Fruit fly (Drosophila melanogaster) whole organism, adult: ENCODE results near the gene GlyRS.

Experiments used
- CG12768 ChIP-seq: fragments of 200-800 bp; sonication (Bioruptor generic); optimal IDR thresholded peaks from 2 replicates; lab custom pipeline; 2017; ENCODE audit warnings: missing biosample characterization, missing genetic modification characterization, mild to moderate bottlenecking, moderate library complexity, missing genetic modification reagents
- CG14711 ChIP-seq: fragments of 200-800 bp; sonication (Bioruptor generic); optimal IDR thresholded peaks from 2 replicates; lab custom pipeline; 2018; ENCODE audit warnings: missing biosample characterization, mild to moderate bottlenecking, missing genetic modification characterization, moderate library complexity
- CG5204 ChIP-seq: fragments of 200-800 bp; sonication (Bioruptor generic); optimal IDR thresholded peaks from 2 replicates; lab custom pipeline; 2016; ENCODE audit warnings: missing biosample characterization, missing genetic modification characterization
- CG7045 ChIP-seq: fragments of 200-800 bp; sonication (Bioruptor generic); optimal IDR thresholded peaks from 2 replicates; lab custom pipeline; 2017; ENCODE audit warnings: missing biosample characterization, mild to moderate bottlenecking, missing genetic modification characterization
- Clk ChIP-seq: fragments of 200-800 bp; sonication (Bioruptor generic); optimal IDR thresholded peaks from 2 replicates; lab custom pipeline; 2017; ENCODE audit warnings: missing biosample characterization, missing genetic modification characterization
- kay ChIP-seq: fragments of 200-800 bp; sonication (Bioruptor generic); peaks from one replicate; lab custom pipeline; 2016; ENCODE audit warnings: missing biosample characterization, missing genetic modification characterization, borderline replicate concordance
- ovo ChIP-seq: fragments of 200-800 bp; sonication (Bioruptor generic); optimal IDR thresholded peaks from 2 replicates; lab custom pipeline; 2016; ENCODE audit warnings: missing biosample characterization, missing genetic modification characterization

dm6 chr3L:15076380-15076779 is 18.6 kb upstream of the GlyRS start:
- TF ChIP-seq kay (GFP tag; lab: Kevin White, UChicago) (no peak), CG14711 (tag; lab: Kevin White, UChicago) (no peak), CG7045 (GFP tag; lab: Kevin White, UChicago) (no peak), Clk (no peak), CG12768 (GFP tag; lab: Kevin White, UChicago) (no peak), CG5204 (no peak), ovo (GFP tag; lab: Kevin White, UChicago) (no peak)
